Fruit fly (Drosophila melanogaster) whole organism, embryonic: ENCODE results near the gene Stat92E.

Experiments
- Atf3 ChIP-seq: fragments of 200-800 bp; sonication (Bioruptor generic); optimal IDR thresholded peaks from 3 replicates; lab custom pipeline; 2016; ENCODE audit warnings: missing biosample characterization, missing genetic modification characterization
- Blimp-1 ChIP-seq: fragments of 200-800 bp; sonication (Bioruptor generic); optimal IDR thresholded peaks from 3 replicates; lab custom pipeline; 2018; ENCODE audit warnings: missing biosample characterization, missing genetic modification characterization, mild to moderate bottlenecking, moderate library complexity, missing genetic modification reagents
- CG1024 ChIP-seq: fragments of 200-800 bp; sonication (Bioruptor generic); IDR thresholded peaks from 2 replicates; pipeline ENCODE4 v1.3.6; 2022; ENCODE audit warnings: missing biosample characterization, missing genetic modification characterization
- CG10462 ChIP-seq: fragments of 200-800 bp; sonication (Bioruptor generic); optimal IDR thresholded peaks from 2 replicates; lab custom pipeline; 2016; ENCODE audit warnings: missing biosample characterization, missing genetic modification characterization
- CG10565 ChIP-seq: fragments of 200-800 bp; sonication (Bioruptor generic); optimal IDR thresholded peaks from 3 replicates; lab custom pipeline; 2016; ENCODE audit warnings: missing biosample characterization, mild to moderate bottlenecking, missing genetic modification characterization
- CG13894 ChIP-seq: fragments of 200-800 bp; sonication (Bioruptor generic); optimal IDR thresholded peaks from 3 replicates; lab custom pipeline; 2018; ENCODE audit warnings: missing biosample characterization, mild to moderate bottlenecking, missing genetic modification characterization, moderate library complexity
- CG16815 ChIP-seq: fragments of 200-800 bp; sonication (Bioruptor generic); optimal IDR thresholded peaks from 3 replicates; lab custom pipeline; 2017; ENCODE audit warnings: missing biosample characterization, mild to moderate bottlenecking, missing genetic modification characterization
- CG1832 ChIP-seq: fragments of 200-800 bp; sonication (Bioruptor generic); optimal IDR thresholded peaks from 2 replicates; lab custom pipeline; 2017; ENCODE audit warnings: missing biosample characterization, mild to moderate bottlenecking, missing genetic modification characterization, inconsistent platforms
- CG33213 ChIP-seq: fragments of 200-800 bp; sonication (Bioruptor generic); optimal IDR thresholded peaks from 3 replicates; lab custom pipeline; 2016; ENCODE audit warnings: missing biosample characterization, missing genetic modification characterization
- CG34224 ChIP-seq: fragments of 200-800 bp; sonication (Bioruptor generic); IDR thresholded peaks from 3 replicates; pipeline ENCODE4 v1.3.6; 2022; ENCODE audit warnings: missing biosample characterization, missing genetic modification characterization; ENCODE audit not compliant: partially characterized antibody
- CG4424 ChIP-seq: fragments of 200-800 bp; sonication (Bioruptor generic); optimal IDR thresholded peaks from 3 replicates; lab custom pipeline; 2016; ENCODE audit warnings: missing biosample characterization, missing genetic modification characterization
- CG8290 ChIP-seq, 3 experiments: fragments of 200-800 bp; sonication (Bioruptor generic); optimal IDR thresholded peaks; 2 replicates each; lab custom pipeline; 2016 to 2019; ENCODE audit warnings: missing biosample characterization in 3 of 3, missing genetic modification characterization in 3 of 3, mild to moderate bottlenecking in 2 of 3, moderate library complexity in 1 of 3
- CG8388 ChIP-seq: fragments of 200-800 bp; sonication (Bioruptor generic); optimal IDR thresholded peaks from 2 replicates; lab custom pipeline; 2019; ENCODE audit warnings: missing biosample characterization, mild to moderate bottlenecking, missing genetic modification characterization, moderate library complexity
- CG8944 ChIP-seq: fragments of 200-800 bp; sonication (Bioruptor generic); optimal IDR thresholded peaks from 3 replicates; lab custom pipeline; 2016; ENCODE audit warnings: missing biosample characterization, missing genetic modification characterization
- CG9215 ChIP-seq: fragments of 200-800 bp; sonication (Bioruptor generic); IDR thresholded peaks from 2 replicates; pipeline ENCODE4 v1.3.6; 2022; ENCODE audit warnings: missing biosample characterization, missing genetic modification characterization
- CHES-1-like ChIP-seq: fragments of 200-800 bp; sonication (Bioruptor generic); optimal IDR thresholded peaks from 2 replicates; lab custom pipeline; 2016; ENCODE audit warnings: missing biosample characterization, missing genetic modification characterization
- Dek ChIP-seq: fragments of 200-800 bp; sonication (Bioruptor generic); optimal IDR thresholded peaks from 3 replicates; lab custom pipeline; 2019; ENCODE audit warnings: missing biosample characterization, mild to moderate bottlenecking, missing genetic modification characterization, moderate library complexity
- HHEX ChIP-seq: fragments of 200-800 bp; sonication (Bioruptor generic); optimal IDR thresholded peaks from 3 replicates; lab custom pipeline; 2017; ENCODE audit warnings: missing biosample characterization, mild to moderate bottlenecking, missing genetic modification characterization, missing genetic modification reagents
- HLHmδ ChIP-seq: fragments of 200-800 bp; sonication (Bioruptor generic); optimal IDR thresholded peaks from 2 replicates; lab custom pipeline; 2018; ENCODE audit warnings: missing biosample characterization, mild to moderate bottlenecking, missing genetic modification characterization, moderate library complexity
- Hmx ChIP-seq: fragments of 200-800 bp; sonication (Bioruptor generic); optimal IDR thresholded peaks from 2 replicates; lab custom pipeline; 2016; ENCODE audit warnings: missing biosample characterization, missing genetic modification characterization
- Hr39 ChIP-seq: fragments of >200 bp; optimal IDR thresholded peaks from 2 replicates; lab custom pipeline; 2017
- Hsf ChIP-seq: fragments of 200-800 bp; sonication (Bioruptor generic); optimal IDR thresholded peaks from 3 replicates; lab custom pipeline; 2016; ENCODE audit warnings: missing biosample characterization, missing genetic modification characterization
- Lhr ChIP-seq: fragments of 200-800 bp; sonication (Bioruptor generic); optimal IDR thresholded peaks from 3 replicates; lab custom pipeline; 2017; ENCODE audit warnings: mild to moderate bottlenecking, missing biosample characterization, missing genetic modification reagents, missing genetic modification characterization
- Meics ChIP-seq: fragments of 200-800 bp; sonication (Bioruptor generic); optimal IDR thresholded peaks from 2 replicates; lab custom pipeline; 2017; ENCODE audit warnings: missing biosample characterization, mild to moderate bottlenecking, missing genetic modification characterization
- NfI ChIP-seq: fragments of 200-800 bp; sonication (Bioruptor generic); optimal IDR thresholded peaks from 3 replicates; lab custom pipeline; 2018; ENCODE audit warnings: missing biosample characterization, mild to moderate bottlenecking, missing genetic modification characterization, moderate library complexity
- Scr ChIP-seq: fragments of 200-800 bp; sonication (Bioruptor generic); IDR thresholded peaks from 2 replicates; pipeline ENCODE4 v1.3.6; 2022; ENCODE audit warnings: missing biosample characterization, missing genetic modification characterization; ENCODE audit not compliant: partially characterized antibody
- Sry-δ ChIP-seq: fragments of 200-800 bp; sonication (Bioruptor generic); optimal IDR thresholded peaks from 2 replicates; lab custom pipeline; 2016; ENCODE audit warnings: missing biosample characterization, missing genetic modification characterization
- Ssrp ChIP-seq: fragments of 200-800 bp; sonication (Bioruptor generic); optimal IDR thresholded peaks from 2 replicates; lab custom pipeline; 2018; ENCODE audit warnings: missing biosample characterization, mild to moderate bottlenecking, missing genetic modification characterization, moderate library complexity
- caup ChIP-seq: fragments of 200-800 bp; sonication (Bioruptor generic); optimal IDR thresholded peaks from 3 replicates; lab custom pipeline; 2017; ENCODE audit warnings: missing biosample characterization, mild to moderate bottlenecking, missing genetic modification characterization, moderate library complexity; ENCODE audit not compliant: severe bottlenecking
- cg ChIP-seq: fragments of 200-800 bp; sonication (Bioruptor generic); optimal IDR thresholded peaks from 3 replicates; lab custom pipeline; 2019; ENCODE audit warnings: missing biosample characterization, mild to moderate bottlenecking, missing genetic modification characterization, moderate library complexity
- dati ChIP-seq: fragments of 200-800 bp; sonication (Bioruptor generic); IDR thresholded peaks from 2 replicates; pipeline ENCODE4 v1.3.6; 2022; ENCODE audit warnings: missing biosample characterization, missing genetic modification characterization
- disco-r ChIP-seq: fragments of 200-800 bp; sonication (Bioruptor generic); optimal IDR thresholded peaks from 2 replicates; lab custom pipeline; 2016; ENCODE audit warnings: missing biosample characterization, missing genetic modification characterization
- gsb-n ChIP-seq: fragments of 200-800 bp; sonication (Bioruptor generic); optimal IDR thresholded peaks from 3 replicates; lab custom pipeline; 2018; ENCODE audit warnings: missing biosample characterization, mild to moderate bottlenecking, missing genetic modification characterization
- gt ChIP-seq: fragments of 200-800 bp; sonication (Bioruptor generic); IDR thresholded peaks from 2 replicates; pipeline ENCODE4 v1.3.6; 2022; ENCODE audit warnings: missing biosample characterization, missing genetic modification characterization
- maf-S ChIP-seq: fragments of 200-800 bp; sonication (Bioruptor generic); optimal IDR thresholded peaks from 2 replicates; lab custom pipeline; 2016; ENCODE audit warnings: missing biosample characterization, missing genetic modification characterization
- pfk ChIP-seq: fragments of 200-800 bp; sonication (Bioruptor generic); optimal IDR thresholded peaks from 2 replicates; lab custom pipeline; 2018; ENCODE audit warnings: missing biosample characterization, mild to moderate bottlenecking, missing genetic modification characterization, moderate library complexity
- pnt ChIP-seq: fragments of 200-800 bp; sonication (Bioruptor generic); optimal IDR thresholded peaks from 3 replicates; lab custom pipeline; 2016; ENCODE audit warnings: missing biosample characterization, missing genetic modification characterization
- psq ChIP-seq: fragments of 200-800 bp; sonication (Bioruptor generic); optimal IDR thresholded peaks from 2 replicates; lab custom pipeline; 2017; ENCODE audit warnings: missing biosample characterization, missing genetic modification characterization
- repo ChIP-seq: fragments of 200-800 bp; sonication (Bioruptor generic); optimal IDR thresholded peaks from 2 replicates; lab custom pipeline; 2016; ENCODE audit warnings: missing biosample characterization, missing genetic modification characterization
- sd ChIP-seq: fragments of 200-800 bp; sonication (Bioruptor generic); optimal IDR thresholded peaks from 3 replicates; lab custom pipeline; 2018; ENCODE audit warnings: missing biosample characterization, mild to moderate bottlenecking, missing genetic modification characterization, moderate library complexity
- sisA ChIP-seq: fragments of 200-800 bp; sonication (Bioruptor generic); IDR thresholded peaks from 2 replicates; pipeline ENCODE4 v1.3.6; 2022; ENCODE audit warnings: missing biosample characterization, missing genetic modification characterization
- sob ChIP-seq: fragments of 200-800 bp; sonication (Bioruptor generic); IDR thresholded peaks from 2 replicates; pipeline ENCODE4 v1.3.6; 2022; ENCODE audit warnings: missing biosample characterization, missing genetic modification characterization
- sug ChIP-seq: fragments of 200-800 bp; optimal IDR thresholded peaks from 2 replicates; lab custom pipeline; 2019; ENCODE audit warnings: missing biosample characterization, mild to moderate bottlenecking, missing genetic modification characterization, moderate library complexity
- unc-4 ChIP-seq: fragments of 200-800 bp; sonication (Bioruptor generic); IDR thresholded peaks from 2 replicates; pipeline ENCODE4 v1.3.6; 2022; ENCODE audit warnings: missing biosample characterization, missing genetic modification characterization; ENCODE audit not compliant: partially characterized antibody
- vfl ChIP-seq: fragments of 200-800 bp; sonication (Bioruptor generic); optimal IDR thresholded peaks from 2 replicates; lab custom pipeline; 2016; ENCODE audit warnings: missing biosample characterization, missing genetic modification characterization
- vvl ChIP-seq: fragments of 200-800 bp; sonication (Bioruptor generic); IDR thresholded peaks from 2 replicates; pipeline ENCODE4 v1.3.6; 2022; ENCODE audit warnings: missing biosample characterization, missing genetic modification characterization
- z ChIP-seq: fragments of 200-800 bp; sonication (Bioruptor generic); IDR thresholded peaks from 3 replicates; pipeline ENCODE4 v1.3.6; 2022; ENCODE audit warnings: missing biosample characterization, missing genetic modification characterization
- zfh1 ChIP-seq: fragments of 200-800 bp; sonication (Bioruptor generic); IDR thresholded peaks from 3 replicates; pipeline ENCODE4 v1.3.6; 2022; ENCODE audit warnings: missing biosample characterization, missing genetic modification characterization

Gene Stat92E

dm6 chr3R:20587630-20588479, 35.7 kb upstream of the Stat92E start, which contains the start of gene Septin2 (continued):
- TF ChIP-seq repo (peak; percentile 54), Dek (tag; lab: Kevin White, UChicago) (no peak), unc-4 (GFP tag; lab: Robert Waterston, UW) (0 out of 2 replicates have a peak, but pooled peaks have one; percentile 32), zfh1 (GFP tag; lab: Robert Waterston, UW) (peak; percentile 73), CG16815 (peak; percentile 55), CG8944 (GFP tag; lab: Kevin White, UChicago) (no peak), cg (GFP tag; lab: Kevin White, UChicago) (peak; percentile 88), CG34224 (GFP tag; lab: Robert Waterston, UW) (no peak), CG4424 (peak; percentile 83), maf-S (GFP tag; lab: Kevin White, UChicago) (peak; percentile 23), vvl (GFP tag; lab: Robert Waterston, UW) (peak; percentile 52; the same call in 1 of the 2 replicates), disco-r (peak; percentile 26), Sry-δ (GFP tag; lab: Kevin White, UChicago) (peak; percentile 9), Meics (GFP tag; lab: Kevin White, UChicago) (peak; percentile 71), Hr39 (no peak), CHES-1-like (GFP tag; lab: Kevin White, UChicago) (peak; percentile 66), HHEX (GFP tag; lab: Kevin White, UChicago) (peak; percentile 84), Ssrp (tag; lab: Kevin White, UChicago) (peak; percentile 82), NfI (GFP tag; lab: Kevin White, UChicago) (peak; percentile 64), Hsf (GFP tag; lab: Kevin White, UChicago) (peak; percentile 84), sd (tag; lab: Kevin White, UChicago) (no peak), CG10565 (GFP tag; lab: Kevin White, UChicago) (peak; percentile 34), Scr (no peak), caup (GFP tag; lab: Kevin White, UChicago) (peak; percentile 68), HLHmδ (GFP tag; lab: Kevin White, UChicago) (peak; percentile 59), CG13894 (tag; lab: Kevin White, UChicago) (no peak), CG1832 (GFP tag; lab: Kevin White, UChicago) (no peak), Lhr (GFP tag; lab: Kevin White, UChicago) (peak; percentile 70), psq (GFP tag; lab: Kevin White, UChicago) (peak; percentile 13), CG10462 (GFP tag; lab: Kevin White, UChicago) (peak; percentile 78), Atf3 (peak; percentile 53), CG1024 (0 out of 2 replicates have a peak, but pooled peaks have one; percentile 2), Hmx (GFP tag; lab: Kevin White, UChicago) (peak; percentile 12), vfl (GFP tag; lab: Kevin White, UChicago) (no peak), dati (GFP tag; lab: Robert Waterston, UW) (no peak), sug (peak; percentile 23), gt (GFP tag; lab: Robert Waterston, UW) (no peak), CG8290 (GFP tag; optimal IDR thresholded peaks at IDR 0.05; lab: Kevin White, UChicago) (peak; percentile 37), CG8290 (tag; optimal IDR thresholded peaks at IDR 0.05; lab: Kevin White, UChicago) (peak in 1 of 2 experiments; percentile 61), CG9215 (GFP tag; lab: Robert Waterston, UW) (0 out of 2 replicates have a peak, but pooled peaks have one; percentile 24), sob (no peak), CG8388 (peak; percentile 81), pnt (GFP tag; lab: Kevin White, UChicago) (peak; percentile 59), pfk (no peak), Blimp-1 (GFP tag; lab: Kevin White, UChicago) (peak; percentile 79), CG33213 (GFP tag; lab: Kevin White, UChicago) (peak; percentile 58), z (GFP tag; lab: Robert Waterston, UW) (no peak), gsb-n (tag; lab: Kevin White, UChicago) (peak; percentile 71), sisA (GFP tag; lab: Robert Waterston, UW) (peak; percentile 75)
